Worm (Caenorhabditis elegans) whole organism, L4 larva: Measurements from ENCODE around the gene F11G11.5.

Experiments used
- F26F4.8 ChIP-seq: fragments of 200-800 bp; sonication (Bioruptor generic); conservative IDR thresholded peaks from 2 replicates; pipeline ENCODE4 v1.3.6; 2022; ENCODE audit warnings: missing genetic modification characterization, missing compliant biosample characterization
- F49E8.2 ChIP-seq: sonication (generic microtip); optimal IDR thresholded peaks from 2 replicates; lab custom pipeline; 2016; ENCODE audit warnings: missing compliant biosample characterization, mild to moderate bottlenecking, missing genetic modification characterization, borderline replicate concordance
- Y105C5A.15 ChIP-seq: fragments of 200-800 bp; sonication (Bioruptor generic); IDR thresholded peaks from 2 replicates; pipeline ENCODE4 v1.3.6; 2022; ENCODE audit warnings: missing genetic modification characterization, missing compliant biosample characterization
- Y75B8A.6 ChIP-seq: fragments of 200-800 bp; sonication (Bioruptor generic); IDR thresholded peaks from 2 replicates; pipeline ENCODE4 v1.3.6; 2022; ENCODE audit warnings: missing genetic modification reagents, missing genetic modification characterization, missing compliant biosample characterization
- ZK546.5 ChIP-seq, 2 experiments: sonication (generic microtip); optimal IDR thresholded peaks; 2 replicates each; lab custom pipeline; 2017; ENCODE audit warnings: missing biosample characterization in 2 of 2, missing genetic modification characterization in 2 of 2
- aha-1 ChIP-seq: fragments of 150-350 bp; peaks from one replicate; lab custom pipeline; 2014; ENCODE audit warnings: missing biosample characterization, missing genetic modification characterization
- aly-2 ChIP-seq: sonication (generic microtip); optimal IDR thresholded peaks from 2 replicates; lab custom pipeline; 2018; ENCODE audit warnings: missing biosample characterization, missing genetic modification characterization
- ama-1 ChIP-seq: fragments of 150-350 bp; optimal IDR thresholded peaks from 2 replicates; lab custom pipeline; 2014; ENCODE audit warnings: inconsistent platforms, mixed read lengths
- attf-4 ChIP-seq: sonication (generic microtip); optimal IDR thresholded peaks from 3 replicates; lab custom pipeline; 2017; ENCODE audit warnings: missing biosample characterization, missing genetic modification characterization
- ceh-44 ChIP-seq: fragments of 200-800 bp; sonication (Bioruptor generic); IDR thresholded peaks from 2 replicates; pipeline ENCODE4 v1.3.6; 2022; ENCODE audit warnings: missing genetic modification reagents, missing genetic modification characterization, missing compliant biosample characterization
- ceh-82 ChIP-seq: sonication (generic microtip); optimal IDR thresholded peaks from 2 replicates; lab custom pipeline; 2017; ENCODE audit warnings: missing biosample characterization, missing genetic modification characterization
- ctbp-1 ChIP-seq: fragments of 200-800 bp; sonication (Bioruptor generic); IDR thresholded peaks from 2 replicates; pipeline ENCODE4 v1.3.6; 2022; ENCODE audit warnings: missing genetic modification reagents, missing genetic modification characterization, missing compliant biosample characterization
- daf-19 ChIP-seq: fragments of 200-800 bp; sonication (Bioruptor generic); conservative IDR thresholded peaks from 2 replicates; pipeline ENCODE4 v1.3.6; 2022; ENCODE audit warnings: missing genetic modification characterization, missing compliant biosample characterization
- dmd-6 ChIP-seq: fragments of 200-800 bp; sonication (Bioruptor generic); IDR thresholded peaks from 2 replicates; pipeline ENCODE4 v1.3.6; 2022; ENCODE audit warnings: missing genetic modification reagents, missing genetic modification characterization, missing compliant biosample characterization
- dpl-1 ChIP-seq: fragments of 150-350 bp; optimal IDR thresholded peaks from 2 replicates; lab custom pipeline; 2014; ENCODE audit warnings: missing biosample characterization, missing genetic modification reagents, missing genetic modification characterization
- dve-1 ChIP-seq: sonication (generic microtip); optimal IDR thresholded peaks from 2 replicates; lab custom pipeline; 2017; ENCODE audit warnings: antibody characterized with exemption, mild to moderate bottlenecking, missing genetic modification characterization, missing compliant biosample characterization; ENCODE audit not compliant: insufficient read depth
- egl-27 ChIP-seq: sonication (generic microtip); optimal IDR thresholded peaks from 3 replicates; lab custom pipeline; 2017; ENCODE audit warnings: missing biosample characterization, missing genetic modification reagents, missing genetic modification characterization
- fos-1 ChIP-seq: fragments of 150-350 bp; optimal IDR thresholded peaks from 2 replicates; lab custom pipeline; 2014; ENCODE audit warnings: missing biosample characterization, missing genetic modification characterization
- hif-1 ChIP-seq, 2 experiments: sonication (generic microtip); optimal IDR thresholded peaks; 2 replicates each; lab custom pipeline; 2016 to 2017; ENCODE audit warnings: missing compliant biosample characterization in 2 of 2, missing genetic modification characterization in 2 of 2, missing genetic modification reagents in 2 of 2, missing genotype in 2 of 2, mild to moderate bottlenecking in 1 of 2
- hlh-11 ChIP-seq: fragments of 200-800 bp; sonication (Bioruptor generic); optimal IDR thresholded peaks from 2 replicates; lab custom pipeline; 2018; ENCODE audit warnings: mild to moderate bottlenecking, missing genetic modification characterization, missing compliant biosample characterization
- hlh-30 ChIP-seq: sonication (generic microtip); optimal IDR thresholded peaks from 2 replicates; lab custom pipeline; 2017; ENCODE audit warnings: antibody characterized with exemption, mild to moderate bottlenecking, missing genetic modification characterization, missing compliant biosample characterization; ENCODE audit not compliant: insufficient read depth
- lin-1 ChIP-seq: fragments of 200-800 bp; sonication (Bioruptor generic); IDR thresholded peaks from 2 replicates; pipeline ENCODE4 v1.3.6; 2022; ENCODE audit warnings: missing genetic modification reagents, missing genetic modification characterization, missing compliant biosample characterization
- lin-13 ChIP-seq: fragments of 150-350 bp; optimal IDR thresholded peaks from 2 replicates; lab custom pipeline; 2014; ENCODE audit warnings: missing biosample characterization, missing genetic modification reagents, missing genetic modification characterization
- lin-29 ChIP-seq: fragments of 200-800 bp; sonication (Bioruptor generic); IDR thresholded peaks from 2 replicates; pipeline ENCODE4 v1.3.6; 2022; ENCODE audit warnings: missing genetic modification reagents, missing genetic modification characterization, missing compliant biosample characterization
- lin-38 ChIP-seq: fragments of 200-800 bp; sonication (Bioruptor generic); IDR thresholded peaks from 2 replicates; pipeline ENCODE4 v1.3.6; 2022; ENCODE audit warnings: missing genetic modification reagents, missing genetic modification characterization, missing compliant biosample characterization
- lsy-2 ChIP-seq, 2 experiments: fragments of 150-350 bp in 1 of 2; sonication (generic microtip) in 1 of 2; optimal IDR thresholded peaks; 2 replicates each; lab custom pipeline; 2014 to 2017; ENCODE audit warnings: missing biosample characterization in 2 of 2, missing genetic modification characterization in 2 of 2
- mdl-1 ChIP-seq, 2 experiments: fragments of 150-350 bp in 1 of 2; sonication (generic microtip) in 1 of 2; optimal IDR thresholded peaks; 2 replicates each; lab custom pipeline; 2014 to 2017; ENCODE audit warnings: missing biosample characterization in 2 of 2, missing genetic modification characterization in 2 of 2
- mep-1 ChIP-seq: fragments of 150-350 bp; sonication (generic microtip); optimal IDR thresholded peaks from 3 replicates; lab custom pipeline; 2014; ENCODE audit warnings: missing biosample characterization, missing genetic modification characterization
- mes-2 ChIP-seq: sonication (generic microtip); optimal IDR thresholded peaks from 2 replicates; lab custom pipeline; 2016; ENCODE audit warnings: missing genotype, mild to moderate bottlenecking, missing genetic modification characterization, missing compliant biosample characterization; ENCODE audit not compliant: poor library complexity, severe bottlenecking
- mxl-2 ChIP-seq: fragments of 200-800 bp; sonication (Bioruptor generic); conservative IDR thresholded peaks from 2 replicates; pipeline ENCODE4 v1.3.6; 2022; ENCODE audit warnings: missing genetic modification reagents, missing genetic modification characterization, missing compliant biosample characterization
- nhr-10 ChIP-seq: fragments of 150-350 bp; optimal IDR thresholded peaks from 2 replicates; lab custom pipeline; 2014; ENCODE audit warnings: missing biosample characterization, missing genetic modification characterization
- nhr-102 ChIP-seq: sonication (generic microtip); optimal IDR thresholded peaks from 2 replicates; lab custom pipeline; 2016; ENCODE audit warnings: mild to moderate bottlenecking, missing genetic modification characterization, moderate library complexity, missing compliant biosample characterization
- nhr-25 ChIP-seq: sonication (generic microtip); optimal IDR thresholded peaks from 2 replicates; lab custom pipeline; 2017; ENCODE audit warnings: missing genetic modification characterization, mild to moderate bottlenecking, missing compliant biosample characterization, antibody characterized with exemption, moderate library complexity, borderline replicate concordance; ENCODE audit not compliant: insufficient read depth
- nhr-28 ChIP-seq: fragments of 150-350 bp; optimal IDR thresholded peaks from 2 replicates; lab custom pipeline; 2014; ENCODE audit warnings: missing biosample characterization, missing genetic modification characterization
- nhr-48 ChIP-seq: sonication (generic microtip); optimal IDR thresholded peaks from 2 replicates; lab custom pipeline; 2016; ENCODE audit warnings: mild to moderate bottlenecking, missing genetic modification characterization, missing compliant biosample characterization
- nhr-6 ChIP-seq: fragments of 150-350 bp; optimal IDR thresholded peaks from 2 replicates; lab custom pipeline; 2014; ENCODE audit warnings: missing biosample characterization, missing genetic modification characterization
- nhr-77 ChIP-seq: fragments of 150-350 bp; optimal IDR thresholded peaks from 2 replicates; lab custom pipeline; 2014; ENCODE audit warnings: missing biosample characterization, missing genetic modification characterization
- pha-4 ChIP-seq, 2 experiments: fragments of 150-350 bp in 1 of 2; fragments of 200-800 bp in 1 of 2; sonication (Bioruptor generic) in 1 of 2; IDR thresholded peaks in 1 of 2; optimal IDR thresholded peaks in 1 of 2; 2 replicates each; pipeline versions ENCODE4 v1.3.6 to Lab custom; 2014 to 2022; ENCODE audit warnings: missing genetic modification characterization in 2 of 2, missing genetic modification reagents in 2 of 2, missing biosample characterization in 1 of 2, missing compliant biosample characterization in 1 of 2
- pqm-1 ChIP-seq: sonication (generic microtip); optimal IDR thresholded peaks from 2 replicates; lab custom pipeline; 2017; ENCODE audit warnings: missing biosample characterization, missing genetic modification characterization
- saeg-2 ChIP-seq: fragments of 200-800 bp; sonication (Bioruptor generic); IDR thresholded peaks from 2 replicates; pipeline ENCODE4 v1.3.6; 2022; ENCODE audit warnings: missing genetic modification reagents, missing genetic modification characterization, missing compliant biosample characterization
- skn-1 ChIP-seq: fragments of 150-350 bp; optimal IDR thresholded peaks from 2 replicates; lab custom pipeline; 2014; ENCODE audit warnings: missing biosample characterization, missing genetic modification characterization
- snpc-1.2 ChIP-seq: fragments of 200-800 bp; sonication (Bioruptor generic); IDR thresholded peaks from 2 replicates; pipeline ENCODE4 v1.3.6; 2022; ENCODE audit warnings: missing genetic modification reagents, missing genetic modification characterization, missing compliant biosample characterization
- snpc-4 ChIP-seq: fragments of 150-350 bp; optimal IDR thresholded peaks from 2 replicates; lab custom pipeline; 2014; ENCODE audit warnings: missing biosample characterization, missing genetic modification characterization
- tag-97 ChIP-seq: fragments of 200-800 bp; sonication (Bioruptor generic); IDR thresholded peaks from 2 replicates; pipeline ENCODE4 v1.3.6; 2022; ENCODE audit warnings: missing genetic modification characterization, missing compliant biosample characterization
- unc-62 ChIP-seq, 3 experiments: fragments of 150-350 bp in 1 of 3; sonication (generic microtip); optimal IDR thresholded peaks in 2 of 3; peaks in 1 of 3; 1 replicate in 1 of 3; 2 replicates in 2 of 3; lab custom pipeline; 2014 to 2017; ENCODE audit warnings: missing biosample characterization in 3 of 3, missing genetic modification characterization in 3 of 3, missing genetic modification reagents in 3 of 3, missing genotype in 1 of 3
- zip-2 ChIP-seq: fragments of 150-350 bp; optimal IDR thresholded peaks from 2 replicates; lab custom pipeline; 2014; ENCODE audit warnings: missing biosample characterization, missing genetic modification characterization

F11G11.5 gene

ce11 chrII:4856113-4856512 is 1.6 kb upstream of the F11G11.5 start (continued):
- peak; percentile 13 for TF ChIP-seq aha-1 (tag; lab: Kevin White, UChicago)
- TF ChIP-seq aly-2 (tag; lab: Kevin White, UChicago) = no peak
- no peak for TF ChIP-seq hif-1 (tag; optimal IDR thresholded peaks at IDR 0.05; lab: Kevin White, UChicago)
- peak; percentile 24; the same call in 1 of the 2 replicates for TF ChIP-seq dmd-6 (GFP tag; lab: Robert Waterston, UW)
- no peak for TF ChIP-seq nhr-10 (tag; lab: Kevin White, UChicago)
- TF ChIP-seq lin-38 = no peak
- peak; percentile 50 for TF ChIP-seq hlh-11 (tag; lab: Kevin White, UChicago)
- TF ChIP-seq daf-19 (GFP tag; lab: Robert Waterston, UW) = no peak
- TF ChIP-seq lsy-2 (tag; optimal IDR thresholded peaks at IDR 0.05; lab: Kevin White, UChicago) = peak in 1 of 2 experiments; percentile 59
- TF ChIP-seq skn-1 (tag; lab: Kevin White, UChicago) = no peak
- peak; percentile 48 for TF ChIP-seq dve-1 (tag; lab: Kevin White, UChicago)
- no peak for TF ChIP-seq F26F4.8 (GFP tag; lab: Robert Waterston, UW)
- no peak for TF ChIP-seq dpl-1 (GFP tag; lab: Kevin White, UChicago)
- TF ChIP-seq nhr-102 (tag; lab: Kevin White, UChicago) = no peak
- TF ChIP-seq lin-13 (GFP tag; lab: Kevin White, UChicago) = peak; percentile 19
- TF ChIP-seq attf-4 (tag; lab: Kevin White, UChicago) = no peak
- no peak for TF ChIP-seq ctbp-1 (GFP tag; lab: Robert Waterston, UW)
- TF ChIP-seq hlh-30 (tag; lab: Kevin White, UChicago) = peak; percentile 89
- TF ChIP-seq fos-1 (tag; lab: Kevin White, UChicago) = no peak
- no peak for TF ChIP-seq nhr-6 (tag; lab: Kevin White, UChicago)
- TF ChIP-seq mep-1 (tag; lab: Kevin White, UChicago) = peak; percentile 11
- TF ChIP-seq, all 104 proteins: peak for 14

ce11 chrII:4857086-4857485 is 637 bp upstream of the F11G11.5 start:
- TF ChIP-seq snpc-4 (tag; lab: Kevin White, UChicago) (no peak), ama-1 (no peak), lin-29 (GFP tag; lab: Robert Waterston, UW) (no peak), hlh-30 (tag; lab: Kevin White, UChicago) (peak; percentile 36), unc-62 (GFP tag; optimal IDR thresholded peaks at IDR 0.05 in 1 of 2; lab: Kevin White, UChicago) (peak in 1 of 2 experiments; percentile 20), unc-62 (tag; optimal IDR thresholded peaks at IDR 0.05; lab: Kevin White, UChicago) (no peak), saeg-2 (no peak), dve-1 (tag; lab: Kevin White, UChicago) (peak; percentile 48), ctbp-1 (GFP tag; lab: Robert Waterston, UW) (no peak), dmd-6 (GFP tag; lab: Robert Waterston, UW) (peak; percentile 52; the same call in 1 of the 2 replicates), zip-2 (tag; lab: Kevin White, UChicago) (no peak), egl-27 (tag; lab: Kevin White, UChicago) (no peak), dpl-1 (GFP tag; lab: Kevin White, UChicago) (no peak), nhr-77 (tag; lab: Kevin White, UChicago) (peak; percentile 23), mes-2 (tag; lab: Kevin White, UChicago) (peak; percentile 48), pha-4 (GFP tag; IDR thresholded peaks at IDR 0.05; lab: Robert Waterston, UW) (no peak), pha-4 (tag; optimal IDR thresholded peaks at IDR 0.05; lab: Kevin White, UChicago) (peak; percentile 47), lsy-2 (tag; optimal IDR thresholded peaks at IDR 0.05; lab: Kevin White, UChicago) (peak in 1 of 2 experiments; percentile 27), snpc-1.2 (GFP tag; lab: Robert Waterston, UW) (no peak), ceh-44 (GFP tag; lab: Robert Waterston, UW) (no peak), ZK546.5 (tag; optimal IDR thresholded peaks at IDR 0.05; lab: Kevin White, UChicago) (no peak), nhr-28 (tag; lab: Kevin White, UChicago) (peak; percentile 78), mdl-1 (tag; optimal IDR thresholded peaks at IDR 0.05; lab: Kevin White, UChicago) (peak in 1 of 2 experiments; percentile 1), Y105C5A.15 (GFP tag; lab: Robert Waterston, UW) (no peak), nhr-25 (tag; lab: Kevin White, UChicago) (no peak), tag-97 (GFP tag; lab: Robert Waterston, UW) (no peak), ceh-82 (tag; lab: Kevin White, UChicago) (no peak), Y75B8A.6 (GFP tag; lab: Robert Waterston, UW) (no peak), F49E8.2 (tag; lab: Kevin White, UChicago) (no peak), hlh-11 (tag; lab: Kevin White, UChicago) (peak; percentile 67), pqm-1 (tag; lab: Kevin White, UChicago) (peak; percentile 83), nhr-6 (tag; lab: Kevin White, UChicago) (no peak), mxl-2 (no peak), nhr-102 (tag; lab: Kevin White, UChicago) (no peak), lin-1 (GFP tag; lab: Robert Waterston, UW) (no peak), nhr-48 (tag; lab: Kevin White, UChicago) (no peak), skn-1 (tag; lab: Kevin White, UChicago) (no peak)
